Fruit fly (Drosophila melanogaster) whole organism, pupa: ENCODE results near the gene tai.

Experiments
- CG10348 ChIP-seq: fragments of 200-800 bp; sonication (Bioruptor generic); IDR thresholded peaks from 2 replicates; pipeline ENCODE4 v1.3.6; 2022; ENCODE audit warnings: missing biosample characterization, missing genetic modification characterization
- CG12605 ChIP-seq: fragments of 200-800 bp; sonication (Bioruptor generic); IDR thresholded peaks from 2 replicates; pipeline ENCODE4 v1.3.6; 2022; ENCODE audit warnings: missing biosample characterization, missing genetic modification characterization
- CG13204 ChIP-seq: fragments of 200-800 bp; sonication (Bioruptor generic); optimal IDR thresholded peaks from 2 replicates; lab custom pipeline; 2018; ENCODE audit warnings: missing biosample characterization, mild to moderate bottlenecking, missing genetic modification characterization, moderate library complexity
- CG14655 ChIP-seq: fragments of 200-800 bp; sonication (Bioruptor generic); optimal IDR thresholded peaks from 3 replicates; lab custom pipeline; 2017; ENCODE audit warnings: mild to moderate bottlenecking, missing biosample characterization, missing genetic modification reagents, missing genetic modification characterization
- CG15710 ChIP-seq: fragments of 200-800 bp; sonication (Bioruptor generic); optimal IDR thresholded peaks from 2 replicates; lab custom pipeline; 2018; ENCODE audit warnings: missing biosample characterization, mild to moderate bottlenecking, missing genetic modification characterization, moderate library complexity
- CG17806 ChIP-seq: fragments of 200-800 bp; sonication (Bioruptor generic); optimal IDR thresholded peaks from 2 replicates; lab custom pipeline; 2018; ENCODE audit warnings: missing biosample characterization, mild to moderate bottlenecking, missing genetic modification characterization, moderate library complexity
- CG32121 ChIP-seq: fragments of 200-800 bp; sonication (Bioruptor generic); IDR thresholded peaks from 2 replicates; pipeline ENCODE4 v1.3.6; 2022; ENCODE audit warnings: missing biosample characterization, missing genetic modification characterization
- CG34367 ChIP-seq: fragments of 200-800 bp; sonication (Bioruptor generic); optimal IDR thresholded peaks from 2 replicates; lab custom pipeline; 2018; ENCODE audit warnings: missing biosample characterization, mild to moderate bottlenecking, missing genetic modification characterization
- CG4496 ChIP-seq: fragments of 200-800 bp; sonication (Bioruptor generic); IDR thresholded peaks from 3 replicates; pipeline ENCODE4 v1.3.6; 2022; ENCODE audit warnings: missing biosample characterization, missing genetic modification characterization
- CG8159 ChIP-seq: fragments of 200-800 bp; sonication (Bioruptor generic); optimal IDR thresholded peaks from 3 replicates; lab custom pipeline; 2018; ENCODE audit warnings: missing biosample characterization, mild to moderate bottlenecking, missing genetic modification characterization, moderate library complexity
- CG8301 ChIP-seq: fragments of 200-800 bp; sonication (Bioruptor generic); optimal IDR thresholded peaks from 2 replicates; lab custom pipeline; 2018; ENCODE audit warnings: missing biosample characterization, mild to moderate bottlenecking, missing genetic modification characterization
- CG9948 ChIP-seq: fragments of 200-800 bp; sonication (Bioruptor generic); optimal IDR thresholded peaks from 2 replicates; lab custom pipeline; 2018; ENCODE audit warnings: missing biosample characterization, mild to moderate bottlenecking, missing genetic modification characterization, moderate library complexity
- D1 ChIP-seq: fragments of 200-800 bp; sonication (Bioruptor generic); optimal IDR thresholded peaks from 2 replicates; lab custom pipeline; 2018; ENCODE audit warnings: missing biosample characterization, mild to moderate bottlenecking, missing genetic modification characterization, moderate library complexity
- EcR ChIP-seq: fragments of 200-800 bp; sonication (Bioruptor generic); optimal IDR thresholded peaks from 3 replicates; lab custom pipeline; 2019; ENCODE audit warnings: missing biosample characterization, missing genetic modification characterization, mild to moderate bottlenecking, moderate library complexity, missing genetic modification reagents
- Ets98B ChIP-seq: fragments of 200-800 bp; sonication (Bioruptor generic); IDR thresholded peaks from 2 replicates; pipeline ENCODE4 v1.3.6; 2022; ENCODE audit warnings: missing biosample characterization, missing genetic modification characterization
- Pif1A ChIP-seq: fragments of 200-800 bp; sonication (Bioruptor generic); optimal IDR thresholded peaks from 3 replicates; lab custom pipeline; 2016; ENCODE audit warnings: missing biosample characterization, missing genetic modification characterization
- Pif1B ChIP-seq: fragments of 200-800 bp; sonication (Bioruptor generic); optimal IDR thresholded peaks from 3 replicates; lab custom pipeline; 2016; ENCODE audit warnings: missing biosample characterization, missing genetic modification characterization
- Snoo ChIP-seq: fragments of 200-800 bp; sonication (Bioruptor generic); optimal IDR thresholded peaks from 3 replicates; lab custom pipeline; 2017; ENCODE audit warnings: missing biosample characterization, mild to moderate bottlenecking, missing genetic modification characterization, inconsistent platforms
- fd96Ca ChIP-seq: fragments of 200-800 bp; sonication (Bioruptor generic); IDR thresholded peaks from 3 replicates; pipeline ENCODE4 v1.3.6; 2022; ENCODE audit warnings: missing biosample characterization, missing genetic modification characterization
- gl ChIP-seq: fragments of 200-800 bp; sonication (Bioruptor generic); optimal IDR thresholded peaks from 2 replicates; lab custom pipeline; 2018; ENCODE audit warnings: missing biosample characterization, mild to moderate bottlenecking, missing genetic modification characterization
- rn ChIP-seq: fragments of 200-800 bp; sonication (Bioruptor generic); IDR thresholded peaks from 2 replicates; pipeline ENCODE4 v1.3.6; 2022; ENCODE audit warnings: missing biosample characterization, missing genetic modification characterization

tai gene

dm6 chr2L:9127072-9127646 is 39.4 kb upstream of the tai start:
- TF ChIP-seq CG4496 (GFP tag; lab: Robert Waterston, UW): no peak
- no peak for TF ChIP-seq gl (tag; lab: Kevin White, UChicago)
- peak; percentile 99 for TF ChIP-seq CG13204 (GFP tag; lab: Kevin White, UChicago)
- TF ChIP-seq EcR (GFP tag; lab: Kevin White, UChicago): peak; percentile 26
- TF ChIP-seq D1 (tag; lab: Kevin White, UChicago): no peak
- no peak for TF ChIP-seq CG12605 (GFP tag; lab: Robert Waterston, UW)
- no peak for TF ChIP-seq CG17806 (tag; lab: Kevin White, UChicago)
- TF ChIP-seq fd96Ca (GFP tag; lab: Robert Waterston, UW): peak; percentile 57; the same call in 2 of the 3 replicates
- no peak for TF ChIP-seq CG34367 (tag; lab: Kevin White, UChicago)

dm6 chr2L:9130934-9131333 is 35.6 kb upstream of the tai start:
- no peak for TF ChIP-seq CG14655 (GFP tag; lab: Kevin White, UChicago)
- TF ChIP-seq CG34367 (tag; lab: Kevin White, UChicago): no peak
- TF ChIP-seq CG15710: no peak
- no peak for TF ChIP-seq D1 (tag; lab: Kevin White, UChicago)
- no peak for TF ChIP-seq fd96Ca (GFP tag; lab: Robert Waterston, UW)
- no peak for TF ChIP-seq CG17806 (tag; lab: Kevin White, UChicago)
- TF ChIP-seq CG13204 (GFP tag; lab: Kevin White, UChicago): no peak
- TF ChIP-seq Pif1B: no peak
- TF ChIP-seq CG4496 (GFP tag; lab: Robert Waterston, UW): no peak
- TF ChIP-seq, all 21 proteins: peak for 0

dm6 chr2L:9133169-9133568 is 33.4 kb upstream of the tai start:
- TF ChIP-seq CG8159 (tag; lab: Kevin White, UChicago): peak; percentile 76
- TF ChIP-seq CG17806 (tag; lab: Kevin White, UChicago): peak; percentile 81
- no peak for TF ChIP-seq CG10348 (GFP tag; lab: Robert Waterston, UW)
- TF ChIP-seq D1 (tag; lab: Kevin White, UChicago): no peak
- TF ChIP-seq CG12605 (GFP tag; lab: Robert Waterston, UW): peak; percentile 35; the same call in 1 of the 2 replicates
- no peak for TF ChIP-seq fd96Ca (GFP tag; lab: Robert Waterston, UW)
- peak; percentile 14 for TF ChIP-seq CG13204 (GFP tag; lab: Kevin White, UChicago)
- TF ChIP-seq CG9948 (tag; lab: Kevin White, UChicago): peak; percentile 79
- peak; percentile 34 for TF ChIP-seq Snoo (tag; lab: Kevin White, UChicago)
- TF ChIP-seq Pif1A (GFP tag; lab: Kevin White, UChicago): peak; percentile 47
- TF ChIP-seq Pif1B: peak; percentile 59
- TF ChIP-seq CG14655 (GFP tag; lab: Kevin White, UChicago): peak; percentile 65
- peak; percentile 49 for TF ChIP-seq CG8301 (tag; lab: Kevin White, UChicago)
- TF ChIP-seq CG32121 (GFP tag; lab: Robert Waterston, UW): peak; percentile 46; the same call in 1 of the 2 replicates
- peak; percentile 14; the same call in 1 of the 2 replicates for TF ChIP-seq rn (GFP tag; lab: Robert Waterston, UW)
- peak; percentile 57 for TF ChIP-seq CG34367 (tag; lab: Kevin White, UChicago)
- no peak for TF ChIP-seq gl (tag; lab: Kevin White, UChicago)
- TF ChIP-seq CG4496 (GFP tag; lab: Robert Waterston, UW): 0 out of 3 replicates have a peak, but pooled peaks have one; percentile 23
- peak; percentile 68 for TF ChIP-seq CG15710
- TF ChIP-seq EcR (GFP tag; lab: Kevin White, UChicago): no peak
- TF ChIP-seq Ets98B (GFP tag; lab: Robert Waterston, UW): peak; percentile 34
- TF ChIP-seq, all 21 proteins: peak for 16

dm6 chr2L:9134209-9134608 is 32.4 kb upstream of the tai start:
- TF ChIP-seq D1 (tag; lab: Kevin White, UChicago) (no peak), CG15710 (no peak)

- peak; percentile 18; the same call in 1 of the 2 replicates for TF ChIP-seq CG32121 (GFP tag; lab: Robert Waterston, UW)
- no peak for TF ChIP-seq CG9948 (tag; lab: Kevin White, UChicago)
- TF ChIP-seq, all 21 proteins: peak for 1
Observed at dm6 chr2L:9134940-9135339, 31.6 kb upstream of the tai start.

dm6 chr2L:9136712-9137111 is 29.9 kb upstream of the tai start:
- TF ChIP-seq Ets98B (GFP tag; lab: Robert Waterston, UW) (no peak), CG13204 (GFP tag; lab: Kevin White, UChicago) (no peak), CG32121 (GFP tag; lab: Robert Waterston, UW) (no peak), CG10348 (GFP tag; lab: Robert Waterston, UW) (no peak), gl (tag; lab: Kevin White, UChicago) (peak; percentile 37), fd96Ca (GFP tag; lab: Robert Waterston, UW) (0 out of 3 replicates have a peak, but pooled peaks have one; percentile 38), EcR (GFP tag; lab: Kevin White, UChicago) (peak; percentile 81), CG8159 (tag; lab: Kevin White, UChicago) (peak; percentile 7), CG4496 (GFP tag; lab: Robert Waterston, UW) (0 out of 3 replicates have a peak, but pooled peaks have one; percentile 40)
